Worm (Caenorhabditis elegans) whole organism, mixed stage, embryonic: Measurements from ENCODE around the gene suex-2.
A peak's percentile ranks its signal among the peaks of the same experiment; 100 is the strongest.

Source experiments
- elt-3 ChIP-seq: fragments of 150-350 bp; optimal IDR thresholded peaks from 2 replicates; lab custom pipeline; 2014; ENCODE audit warnings: missing biosample characterization, missing genetic modification characterization
- flh-1 ChIP-seq: fragments of 200-800 bp; sonication (Bioruptor generic); optimal IDR thresholded peaks from 2 replicates; lab custom pipeline; 2018; ENCODE audit warnings: mild to moderate bottlenecking, missing genetic modification characterization, moderate library complexity, missing compliant biosample characterization
- hlh-1 ChIP-seq: fragments of 150-350 bp; optimal IDR thresholded peaks from 2 replicates; lab custom pipeline; 2014; ENCODE audit warnings: missing biosample characterization, missing genetic modification reagents, missing genetic modification characterization
- lin-13 ChIP-seq: fragments of 150-350 bp; optimal IDR thresholded peaks from 2 replicates; lab custom pipeline; 2014; ENCODE audit warnings: missing biosample characterization, missing genetic modification characterization
- mab-5 ChIP-seq: fragments of 150-350 bp; optimal IDR thresholded peaks from 2 replicates; lab custom pipeline; 2014; ENCODE audit warnings: missing biosample characterization, missing genetic modification characterization
- nhr-2 ChIP-seq: fragments of 150-350 bp; optimal IDR thresholded peaks from 2 replicates; lab custom pipeline; 2014; ENCODE audit warnings: missing biosample characterization, missing genetic modification characterization
- nhr-28 ChIP-seq: fragments of 150-350 bp; optimal IDR thresholded peaks from 2 replicates; lab custom pipeline; 2014; ENCODE audit warnings: missing biosample characterization, missing genetic modification characterization
- pha-4 ChIP-seq: fragments of 150-350 bp; optimal IDR thresholded peaks from 2 replicates; lab custom pipeline; 2018; ENCODE audit warnings: missing biosample characterization, missing genetic modification reagents, missing genetic modification characterization
- snpc-4 ChIP-seq: fragments of 150-350 bp; optimal IDR thresholded peaks from 2 replicates; lab custom pipeline; 2014; ENCODE audit warnings: missing biosample characterization, missing genetic modification characterization
- unc-62 ChIP-seq: fragments of 150-350 bp; optimal IDR thresholded peaks from 2 replicates; lab custom pipeline; 2014; ENCODE audit warnings: missing biosample characterization, missing genetic modification reagents, missing genetic modification characterization

ce11 chrIV:9007947-9008346 lies 39.9 kb downstream of the suex-2 start:
- TF ChIP-seq snpc-4 (tag; lab: Kevin White, UChicago) (no peak), unc-62 (peak; percentile 72), flh-1 (GFP tag; lab: Kevin White, UChicago) (no peak), mab-5 (tag; lab: Kevin White, UChicago) (no peak), lin-13 (tag; lab: Kevin White, UChicago) (no peak), nhr-28 (tag; lab: Kevin White, UChicago) (no peak), elt-3 (tag; lab: Kevin White, UChicago) (no peak), nhr-2 (tag; lab: Kevin White, UChicago) (no peak), hlh-1 (tag; lab: Kevin White, UChicago) (peak; percentile 74), pha-4 (no peak)
